In genomic region chrIV:8815162-8815561, ce11 we compare ENCODE assay signal across 4 worm cellular contexts.
A peak's percentile ranks its signal among the peaks of the same experiment; 100 is the strongest.
TF ChIP-seq lines count a peak whose summit lies in the region.

No protein-coding gene starts in this region.

TF ChIP-seq in whole organism, L1 larva, 84 proteins besides CTCF, POLR2A, EP300 and RAD21:
- TF ChIP-seq nhr-85 (tag; lab: Kevin White, UChicago) (peak; percentile 84), nhr-71 (tag; optimal IDR thresholded peaks at IDR 0.05; lab: Kevin White, UChicago) (peak; percentile 41), blmp-1 (tag; optimal IDR thresholded peaks at IDR 0.05; lab: Kevin White, UChicago) (peak; percentile 63), elt-3 (tag; optimal IDR thresholded peaks at IDR 0.05; lab: Kevin White, UChicago) (peak in 4 of 6 experiments; percentile 17 to 84 (median 32)), efl-1 (optimal IDR thresholded peaks at IDR 0.05; lab: Kevin White, UChicago) (no peak), efl-1 (GFP tag; optimal IDR thresholded peaks at IDR 0.05 in 1 of 2; lab: Kevin White, UChicago) (no peak), snu-23 (GFP tag; optimal IDR thresholded peaks at IDR 0.05; lab: Kevin White, UChicago) (peak; percentile 51), fkh-10 (GFP tag; optimal IDR thresholded peaks at IDR 0.05; lab: Kevin White, UChicago) (no peak), lin-14 (GFP tag; optimal IDR thresholded peaks at IDR 0.05; lab: Kevin White, UChicago) (peak; percentile 64), nhr-20 (tag; optimal IDR thresholded peaks at IDR 0.05; lab: Kevin White, UChicago) (peak; percentile 59), xbp-1 (tag; optimal IDR thresholded peaks at IDR 0.05; lab: Kevin White, UChicago) (no peak), lsy-2 (tag; optimal IDR thresholded peaks at IDR 0.05; lab: Kevin White, UChicago) (peak in 1 of 2 experiments; percentile 31), nhr-90 (tag; optimal IDR thresholded peaks at IDR 0.05; lab: Kevin White, UChicago; ENCODE audit: poor library complexity) (peak; percentile 13), vab-15 (tag; optimal IDR thresholded peaks at IDR 0.05; lab: Kevin White, UChicago) (no peak), lin-35 (GFP tag; optimal IDR thresholded peaks at IDR 0.05; lab: Kevin White, UChicago) (peak in 1 of 2 experiments; percentile 18)

TF ChIP-seq in whole organism, L2 larva, 48 proteins besides CTCF, POLR2A, EP300 and RAD21:
- TF ChIP-seq nhr-21 (tag; optimal IDR thresholded peaks at IDR 0.05; lab: Kevin White, UChicago) (peak; percentile 23), nhr-129 (tag; optimal IDR thresholded peaks at IDR 0.05; lab: Kevin White, UChicago) (no peak), nhr-10 (tag; optimal IDR thresholded peaks at IDR 0.05; lab: Kevin White, UChicago) (no peak), sma-3 (GFP tag; optimal IDR thresholded peaks at IDR 0.05; lab: Kevin White, UChicago) (peak; percentile 21), unc-62 (GFP tag; optimal IDR thresholded peaks at IDR 0.05; lab: Kevin White, UChicago) (no peak), sma-9 (GFP tag; optimal IDR thresholded peaks at IDR 0.05; lab: Kevin White, UChicago) (peak; percentile 55), sma-9 (tag; optimal IDR thresholded peaks at IDR 0.05; lab: Kevin White, UChicago) (no peak), nhr-25 (tag; optimal IDR thresholded peaks at IDR 0.05; lab: Kevin White, UChicago) (peak; percentile 29)

TF ChIP-seq in whole organism, L3 larva, 47 proteins besides CTCF, POLR2A, EP300 and RAD21:
- no peak for TF ChIP-seq lsy-12 (tag; optimal IDR thresholded peaks at IDR 0.05; lab: Kevin White, UChicago)
- TF ChIP-seq ztf-4 (tag; optimal IDR thresholded peaks at IDR 0.05; lab: Kevin White, UChicago): no peak
- no peak for TF ChIP-seq ZK546.5 (tag; optimal IDR thresholded peaks at IDR 0.05; lab: Kevin White, UChicago)
- peak; percentile 66 for TF ChIP-seq nhr-23 (tag; optimal IDR thresholded peaks at IDR 0.05; lab: Kevin White, UChicago)
- TF ChIP-seq nhr-76 (tag; optimal IDR thresholded peaks at IDR 0.05; lab: Kevin White, UChicago): no peak
- peak in 1 of 3 experiments; percentile 48 for TF ChIP-seq elt-3 (tag; optimal IDR thresholded peaks at IDR 0.05; lab: Kevin White, UChicago)
- TF ChIP-seq R02D3.7 (tag; optimal IDR thresholded peaks at IDR 0.05; lab: Kevin White, UChicago): no peak
- peak; percentile 2 for TF ChIP-seq nhr-43 (tag; optimal IDR thresholded peaks at IDR 0.05; lab: Kevin White, UChicago; ENCODE audit: poor library complexity, severe bottlenecking)
TF ChIP-seq in whole organism, L3 larva: peak in this region for 3.

TF ChIP-seq in whole organism, L4 larva, 104 proteins besides CTCF, POLR2A, EP300 and RAD21:
- TF ChIP-seq dmd-6 (GFP tag; IDR thresholded peaks at IDR 0.05; lab: Robert Waterston, UW) (no peak), nhr-28 (tag; optimal IDR thresholded peaks at IDR 0.05; lab: Kevin White, UChicago) (peak; percentile 75), hlh-30 (tag; optimal IDR thresholded peaks at IDR 0.05; lab: Kevin White, UChicago; ENCODE audit: insufficient read depth) (peak; percentile 0)

Comparison
In these comparisons a context has a peak if more than half of its experiments do, and no peak if none do; other contexts are left out.
1. Of the 29 proteins assayed by ChIP-seq in both whole organism, L4 larva and whole organism, L1 larva: peak only in whole organism, L4 larva: nhr-28; only in whole organism, L1 larva: none; in both: none; in neither: 27; mixed calls (peak in some experiments, not most) for 1.